Worm (Caenorhabditis elegans) whole organism, L4 larva: Measurements from ENCODE around the gene F28A10.1.
A peak's percentile ranks its signal among the peaks of the same experiment; 100 is the strongest.

Experiments
- F49E8.2 ChIP-seq: sonication (generic microtip); optimal IDR thresholded peaks from 2 replicates; lab custom pipeline; 2016; ENCODE audit warnings: missing compliant biosample characterization, mild to moderate bottlenecking, missing genetic modification characterization, borderline replicate concordance
- Y105C5A.15 ChIP-seq: fragments of 200-800 bp; sonication (Bioruptor generic); IDR thresholded peaks from 2 replicates; pipeline ENCODE4 v1.3.6; 2022; ENCODE audit warnings: missing genetic modification characterization, missing compliant biosample characterization
- ZK337.2 ChIP-seq: fragments of 200-800 bp; sonication (Bioruptor generic); IDR thresholded peaks from 2 replicates; pipeline ENCODE4 v1.3.6; 2022; ENCODE audit warnings: missing genetic modification reagents, missing genetic modification characterization, missing compliant biosample characterization
- aly-2 ChIP-seq: sonication (generic microtip); optimal IDR thresholded peaks from 2 replicates; lab custom pipeline; 2018; ENCODE audit warnings: missing biosample characterization, missing genetic modification characterization
- ceh-28 ChIP-seq: fragments of 150-350 bp; optimal IDR thresholded peaks from 2 replicates; lab custom pipeline; 2014; ENCODE audit warnings: missing biosample characterization, missing genetic modification reagents, missing genetic modification characterization
- ceh-62 ChIP-seq: sonication (generic microtip); optimal IDR thresholded peaks from 2 replicates; lab custom pipeline; 2017; ENCODE audit warnings: missing biosample characterization, missing genetic modification characterization
- cey-2 ChIP-seq: sonication (generic microtip); optimal IDR thresholded peaks from 3 replicates; lab custom pipeline; 2017; ENCODE audit warnings: missing genetic modification characterization, mild to moderate bottlenecking, missing compliant biosample characterization, antibody characterized with exemption, borderline replicate concordance; ENCODE audit not compliant: insufficient read depth
- daf-16 ChIP-seq, 3 experiments: sonication (generic microtip); optimal IDR thresholded peaks; 2 replicates each; lab custom pipeline; 2016 to 2017; ENCODE audit warnings: missing genetic modification characterization in 3 of 3, missing genetic modification reagents in 3 of 3, mild to moderate bottlenecking in 2 of 3, missing compliant biosample characterization in 2 of 3, missing biosample characterization in 1 of 3, moderate library complexity in 1 of 3
- daf-19 ChIP-seq: fragments of 200-800 bp; sonication (Bioruptor generic); conservative IDR thresholded peaks from 2 replicates; pipeline ENCODE4 v1.3.6; 2022; ENCODE audit warnings: missing genetic modification characterization, missing compliant biosample characterization
- dmd-6 ChIP-seq: fragments of 200-800 bp; sonication (Bioruptor generic); IDR thresholded peaks from 2 replicates; pipeline ENCODE4 v1.3.6; 2022; ENCODE audit warnings: missing genetic modification reagents, missing genetic modification characterization, missing compliant biosample characterization
- dmd-8 ChIP-seq: fragments of 200-800 bp; sonication (Bioruptor generic); IDR thresholded peaks from 2 replicates; pipeline ENCODE4 v1.3.6; 2022; ENCODE audit warnings: missing genetic modification characterization, missing compliant biosample characterization
- egl-27 ChIP-seq: sonication (generic microtip); optimal IDR thresholded peaks from 3 replicates; lab custom pipeline; 2017; ENCODE audit warnings: missing biosample characterization, missing genetic modification reagents, missing genetic modification characterization
- gei-8 ChIP-seq: fragments of 200-800 bp; sonication (Bioruptor generic); optimal IDR thresholded peaks from 2 replicates; lab custom pipeline; 2018; ENCODE audit warnings: mild to moderate bottlenecking, missing genetic modification characterization, missing compliant biosample characterization
- hlh-11 ChIP-seq: fragments of 200-800 bp; sonication (Bioruptor generic); optimal IDR thresholded peaks from 2 replicates; lab custom pipeline; 2018; ENCODE audit warnings: mild to moderate bottlenecking, missing genetic modification characterization, missing compliant biosample characterization
- lin-1 ChIP-seq: fragments of 200-800 bp; sonication (Bioruptor generic); IDR thresholded peaks from 2 replicates; pipeline ENCODE4 v1.3.6; 2022; ENCODE audit warnings: missing genetic modification reagents, missing genetic modification characterization, missing compliant biosample characterization
- lin-13 ChIP-seq: fragments of 150-350 bp; optimal IDR thresholded peaks from 2 replicates; lab custom pipeline; 2014; ENCODE audit warnings: missing biosample characterization, missing genetic modification reagents, missing genetic modification characterization
- mdl-1 ChIP-seq, 2 experiments: fragments of 150-350 bp in 1 of 2; sonication (generic microtip) in 1 of 2; optimal IDR thresholded peaks; 2 replicates each; lab custom pipeline; 2014 to 2017; ENCODE audit warnings: missing biosample characterization in 2 of 2, missing genetic modification characterization in 2 of 2
- mxl-2 ChIP-seq: fragments of 200-800 bp; sonication (Bioruptor generic); conservative IDR thresholded peaks from 2 replicates; pipeline ENCODE4 v1.3.6; 2022; ENCODE audit warnings: missing genetic modification reagents, missing genetic modification characterization, missing compliant biosample characterization
- mxl-3 ChIP-seq: fragments of 200-800 bp; sonication (Bioruptor generic); optimal IDR thresholded peaks from 2 replicates; lab custom pipeline; 2018; ENCODE audit warnings: mild to moderate bottlenecking, missing genetic modification characterization, missing compliant biosample characterization
- nhr-11 ChIP-seq: fragments of 150-350 bp; optimal IDR thresholded peaks from 2 replicates; lab custom pipeline; 2014; ENCODE audit warnings: missing biosample characterization, missing genetic modification characterization
- nhr-25 ChIP-seq: sonication (generic microtip); optimal IDR thresholded peaks from 2 replicates; lab custom pipeline; 2017; ENCODE audit warnings: missing genetic modification characterization, mild to moderate bottlenecking, missing compliant biosample characterization, antibody characterized with exemption, moderate library complexity, borderline replicate concordance; ENCODE audit not compliant: insufficient read depth
- nhr-28 ChIP-seq: fragments of 150-350 bp; optimal IDR thresholded peaks from 2 replicates; lab custom pipeline; 2014; ENCODE audit warnings: missing biosample characterization, missing genetic modification characterization
- nhr-6 ChIP-seq: fragments of 150-350 bp; optimal IDR thresholded peaks from 2 replicates; lab custom pipeline; 2014; ENCODE audit warnings: missing biosample characterization, missing genetic modification characterization
- nhr-76 ChIP-seq: fragments of 150-350 bp; optimal IDR thresholded peaks from 2 replicates; lab custom pipeline; 2014; ENCODE audit warnings: missing biosample characterization, missing genetic modification characterization
- nhr-77 ChIP-seq: fragments of 150-350 bp; optimal IDR thresholded peaks from 2 replicates; lab custom pipeline; 2014; ENCODE audit warnings: missing biosample characterization, missing genetic modification characterization
- saeg-2 ChIP-seq: fragments of 200-800 bp; sonication (Bioruptor generic); IDR thresholded peaks from 2 replicates; pipeline ENCODE4 v1.3.6; 2022; ENCODE audit warnings: missing genetic modification reagents, missing genetic modification characterization, missing compliant biosample characterization
- sdz-12 ChIP-seq: fragments of 200-800 bp; sonication (Bioruptor generic); optimal IDR thresholded peaks from 2 replicates; lab custom pipeline; 2018; ENCODE audit warnings: mild to moderate bottlenecking, missing genetic modification characterization, missing compliant biosample characterization
- set-16 ChIP-seq: fragments of 200-800 bp; sonication (Bioruptor generic); IDR thresholded peaks from 2 replicates; pipeline ENCODE4 v1.3.6; 2022; ENCODE audit warnings: missing genetic modification reagents, missing genetic modification characterization, missing compliant biosample characterization
- skn-1 ChIP-seq: fragments of 150-350 bp; optimal IDR thresholded peaks from 2 replicates; lab custom pipeline; 2014; ENCODE audit warnings: missing biosample characterization, missing genetic modification characterization
- unc-39 ChIP-seq: sonication (generic microtip); optimal IDR thresholded peaks from 2 replicates; lab custom pipeline; 2017; ENCODE audit warnings: missing biosample characterization, missing genetic modification characterization
- zfp-3 ChIP-seq: fragments of 200-800 bp; sonication (Bioruptor generic); conservative IDR thresholded peaks from 2 replicates; pipeline ENCODE4 v1.3.6; 2022; ENCODE audit warnings: missing genetic modification reagents, missing genetic modification characterization, missing compliant biosample characterization
- zip-11 ChIP-seq: fragments of 200-800 bp; sonication (Bioruptor generic); IDR thresholded peaks from 2 replicates; pipeline ENCODE4 v1.3.6; 2022; ENCODE audit warnings: missing genetic modification characterization, missing compliant biosample characterization

Gene F28A10.1

ce11 chrII:872993-873787, 47.6 kb downstream of the F28A10.1 start, which contains the start of gene alg-2 (continued):
- TF ChIP-seq zfp-3 (GFP tag; lab: Robert Waterston, UW), result no peak
- TF ChIP-seq skn-1 (tag; lab: Kevin White, UChicago), result no peak
- no peak for TF ChIP-seq nhr-25 (tag; lab: Kevin White, UChicago)
- TF ChIP-seq Y105C5A.15 (GFP tag; lab: Robert Waterston, UW), result no peak
- no peak for TF ChIP-seq ceh-62
- TF ChIP-seq cey-2 (tag; lab: Kevin White, UChicago), result no peak
- TF ChIP-seq dmd-6 (GFP tag; lab: Robert Waterston, UW), result peak; percentile 70
- TF ChIP-seq nhr-28 (tag; lab: Kevin White, UChicago), result peak; percentile 12
- TF ChIP-seq nhr-6 (tag; lab: Kevin White, UChicago), result no peak
- TF ChIP-seq sdz-12, result no peak
- TF ChIP-seq ceh-28 (tag; lab: Kevin White, UChicago), result no peak
- peak; percentile 61 for TF ChIP-seq lin-13
- TF ChIP-seq lin-1 (GFP tag; lab: Robert Waterston, UW), result peak; percentile 24; the same call in 1 of the 2 replicates
- no peak for TF ChIP-seq egl-27
- peak; percentile 28 for TF ChIP-seq hlh-11 (tag; lab: Kevin White, UChicago)
- peak in 1 of 2 experiments; percentile 30 for TF ChIP-seq mdl-1 (tag; optimal IDR thresholded peaks at IDR 0.05; lab: Kevin White, UChicago)
- TF ChIP-seq daf-16 (GFP tag; optimal IDR thresholded peaks at IDR 0.05; lab: Kevin White, UChicago), result no peak
- peak; percentile 13 for TF ChIP-seq daf-16 (tag; optimal IDR thresholded peaks at IDR 0.05; lab: Kevin White, UChicago)
- no peak for TF ChIP-seq nhr-11 (tag; lab: Kevin White, UChicago)
- no peak for TF ChIP-seq gei-8
- TF ChIP-seq F49E8.2 (tag; lab: Kevin White, UChicago), result no peak
- TF ChIP-seq mxl-3 (GFP tag; lab: Kevin White, UChicago), result peak; percentile 60

- TF ChIP-seq mxl-2 (GFP tag; lab: Robert Waterston, UW) (no peak), ZK337.2 (GFP tag; lab: Robert Waterston, UW) (no peak), aly-2 (tag; lab: Kevin White, UChicago) (no peak), zip-11 (GFP tag; lab: Robert Waterston, UW) (no peak), dmd-8 (GFP tag; lab: Robert Waterston, UW) (no peak), saeg-2 (GFP tag; lab: Robert Waterston, UW) (0 out of 2 replicates have a peak, but pooled peaks have one; percentile 6), lin-1 (GFP tag; lab: Robert Waterston, UW) (no peak), unc-39 (tag; lab: Kevin White, UChicago) (no peak), nhr-76 (tag; lab: Kevin White, UChicago) (no peak), nhr-77 (tag; lab: Kevin White, UChicago) (no peak), zfp-3 (GFP tag; lab: Robert Waterston, UW) (no peak), daf-19 (GFP tag; lab: Robert Waterston, UW) (no peak), set-16 (GFP tag; lab: Robert Waterston, UW) (peak; percentile 80)
Observed at ce11 chrII:875739-876138, 50.1 kb downstream of the F28A10.1 start.
